Fruit fly (Drosophila melanogaster) whole organism, embryonic: ENCODE results near the gene CG34008.

Experiments
- Aef1 ChIP-seq: fragments of 200-800 bp; sonication (Bioruptor generic); IDR thresholded peaks from 3 replicates; pipeline ENCODE4 v1.3.6; 2022; ENCODE audit warnings: missing biosample characterization, missing genetic modification characterization
- Atf-2 ChIP-seq: fragments of 200-800 bp; sonication (Bioruptor generic); optimal IDR thresholded peaks from 2 replicates; lab custom pipeline; 2016; ENCODE audit warnings: missing biosample characterization, missing genetic modification characterization
- BEAF-32 ChIP-seq: fragments of 200-800 bp; sonication (Bioruptor generic); optimal IDR thresholded peaks from 3 replicates; lab custom pipeline; 2017; ENCODE audit warnings: missing biosample characterization, missing genetic modification characterization, mild to moderate bottlenecking, moderate library complexity, missing genetic modification reagents
- Bteb2 ChIP-seq: fragments of 200-800 bp; sonication (Bioruptor generic); optimal IDR thresholded peaks from 2 replicates; lab custom pipeline; 2016; ENCODE audit warnings: missing biosample characterization, missing genetic modification characterization
- CG13296 ChIP-seq: fragments of 200-800 bp; sonication (Bioruptor generic); optimal IDR thresholded peaks from 3 replicates; lab custom pipeline; 2018; ENCODE audit warnings: missing biosample characterization, mild to moderate bottlenecking, missing genetic modification characterization
- CG14441 ChIP-seq: fragments of 200-800 bp; sonication (Bioruptor generic); IDR thresholded peaks from 2 replicates; pipeline ENCODE4 v1.3.6; 2022; ENCODE audit warnings: missing biosample characterization, missing genetic modification characterization
- CG14710 ChIP-seq: fragments of 200-800 bp; sonication (Bioruptor generic); optimal IDR thresholded peaks from 3 replicates; lab custom pipeline; 2019; ENCODE audit warnings: missing biosample characterization, mild to moderate bottlenecking, missing genetic modification characterization, moderate library complexity
- CG1647 ChIP-seq: fragments of 200-800 bp; sonication (Bioruptor generic); optimal IDR thresholded peaks from 3 replicates; lab custom pipeline; 2016; ENCODE audit warnings: missing biosample characterization, missing genetic modification characterization
- CG16815 ChIP-seq: fragments of 200-800 bp; sonication (Bioruptor generic); optimal IDR thresholded peaks from 3 replicates; lab custom pipeline; 2017; ENCODE audit warnings: missing biosample characterization, mild to moderate bottlenecking, missing genetic modification characterization
- CG16863 ChIP-seq: fragments of 200-800 bp; sonication (Bioruptor generic); optimal IDR thresholded peaks from 3 replicates; lab custom pipeline; 2016; ENCODE audit warnings: missing biosample characterization, missing genetic modification characterization
- CG17186 ChIP-seq: fragments of 200-800 bp; sonication (Bioruptor generic); optimal IDR thresholded peaks from 3 replicates; lab custom pipeline; 2017; ENCODE audit warnings: missing biosample characterization, missing genetic modification reagents, missing genetic modification characterization
- CG17612 ChIP-seq: fragments of 200-800 bp; sonication (Bioruptor generic); IDR thresholded peaks from 2 replicates; pipeline ENCODE4 v1.3.6; 2022; ENCODE audit warnings: missing biosample characterization, missing genetic modification characterization
- CG18599 ChIP-seq: fragments of 200-800 bp; sonication (Bioruptor generic); optimal IDR thresholded peaks from 3 replicates; lab custom pipeline; 2017; ENCODE audit warnings: missing biosample characterization, missing genetic modification characterization, mild to moderate bottlenecking, moderate library complexity, missing genetic modification reagents
- CG18764 ChIP-seq: fragments of 200-800 bp; sonication (Bioruptor generic); optimal IDR thresholded peaks from 3 replicates; lab custom pipeline; 2016; ENCODE audit warnings: missing biosample characterization, missing genetic modification characterization
- CG2678 ChIP-seq: fragments of 200-800 bp; sonication (Bioruptor generic); optimal IDR thresholded peaks from 3 replicates; lab custom pipeline; 2019; ENCODE audit warnings: missing biosample characterization, mild to moderate bottlenecking, missing genetic modification characterization, moderate library complexity
- CG31365 ChIP-seq: fragments of 200-800 bp; sonication (Bioruptor generic); optimal IDR thresholded peaks from 2 replicates; lab custom pipeline; 2018; ENCODE audit warnings: missing biosample characterization, mild to moderate bottlenecking, missing genetic modification characterization
- CG3995 ChIP-seq: fragments of 200-800 bp; sonication (Bioruptor generic); optimal IDR thresholded peaks from 3 replicates; lab custom pipeline; 2016; ENCODE audit warnings: missing biosample characterization, missing genetic modification characterization
- CG4360 ChIP-seq: fragments of 200-800 bp; sonication (Bioruptor generic); IDR thresholded peaks from 2 replicates; pipeline ENCODE4 v1.3.6; 2022; ENCODE audit warnings: missing biosample characterization, missing genetic modification characterization
- CG4617 ChIP-seq: fragments of 200-800 bp; sonication (Bioruptor generic); optimal IDR thresholded peaks from 3 replicates; lab custom pipeline; 2016; ENCODE audit warnings: missing biosample characterization, missing genetic modification characterization, borderline replicate concordance
- CG7839 ChIP-seq: fragments of 200-800 bp; sonication (Bioruptor generic); optimal IDR thresholded peaks from 3 replicates; lab custom pipeline; 2018; ENCODE audit warnings: missing biosample characterization, mild to moderate bottlenecking, missing genetic modification characterization, moderate library complexity
- CG8765 ChIP-seq: fragments of 200-800 bp; sonication (Bioruptor generic); IDR thresholded peaks from 2 replicates; pipeline ENCODE4 v1.3.6; 2022; ENCODE audit warnings: missing biosample characterization, missing genetic modification characterization
- CG9876 ChIP-seq: fragments of 200-800 bp; sonication (Bioruptor generic); optimal IDR thresholded peaks from 2 replicates; lab custom pipeline; 2016; ENCODE audit warnings: missing biosample characterization, missing genetic modification characterization
- Dfd ChIP-seq, 2 experiments: fragments of >200 bp; optimal IDR thresholded peaks; 2 replicates each; lab custom pipeline; 2017; ENCODE audit warnings: missing biosample characterization in 2 of 2, missing genetic modification characterization in 2 of 2
- Doc3 ChIP-seq: fragments of 200-800 bp; sonication (Bioruptor generic); IDR thresholded peaks from 3 replicates; pipeline ENCODE4 v1.3.6; 2022; ENCODE audit warnings: missing biosample characterization, missing genetic modification characterization; ENCODE audit not compliant: partially characterized antibody
- Gug ChIP-seq: fragments of 200-800 bp; sonication (Bioruptor generic); IDR thresholded peaks from 4 replicates; pipeline ENCODE4 v1.3.6; 2022; ENCODE audit warnings: missing biosample characterization, missing genetic modification characterization
- NC2α ChIP-seq: fragments of 200-800 bp; sonication (Bioruptor generic); optimal IDR thresholded peaks from 2 replicates; lab custom pipeline; 2016; ENCODE audit warnings: missing biosample characterization, missing genetic modification characterization
- NFAT ChIP-seq: fragments of 200-800 bp; sonication (Bioruptor generic); IDR thresholded peaks from 2 replicates; pipeline ENCODE4 v1.3.6; 2022; ENCODE audit warnings: missing biosample characterization, missing genetic modification characterization
- Trl ChIP-seq, 3 experiments: fragments of >200 bp in 2 of 3; fragments of 200-800 bp in 1 of 3; sonication (Bioruptor generic) in 1 of 3; optimal IDR thresholded peaks; 2 replicates in 1 of 3; 3 replicates in 2 of 3; lab custom pipeline; 2016 to 2017; ENCODE audit warnings: missing biosample characterization in 1 of 3, missing genetic modification characterization in 1 of 3
- Xbp1 ChIP-seq: fragments of 200-800 bp; sonication (Bioruptor generic); optimal IDR thresholded peaks from 3 replicates; lab custom pipeline; 2016; ENCODE audit warnings: missing biosample characterization, mild to moderate bottlenecking, missing genetic modification characterization
- Xrp1 ChIP-seq: fragments of 200-800 bp; sonication (Bioruptor generic); IDR thresholded peaks from 2 replicates; pipeline ENCODE4 v1.3.6; 2022; ENCODE audit warnings: missing biosample characterization, missing genetic modification characterization
- bigmax ChIP-seq: fragments of 200-800 bp; sonication (Bioruptor generic); optimal IDR thresholded peaks from 2 replicates; lab custom pipeline; 2018; ENCODE audit warnings: missing biosample characterization, mild to moderate bottlenecking, missing genetic modification characterization
- btn ChIP-seq: fragments of 200-800 bp; sonication (Bioruptor generic); optimal IDR thresholded peaks from 2 replicates; lab custom pipeline; 2016; ENCODE audit warnings: missing biosample characterization, missing genetic modification characterization
- cas ChIP-seq: fragments of 200-800 bp; sonication (Bioruptor generic); IDR thresholded peaks from 2 replicates; pipeline ENCODE4 v1.3.6; 2022; ENCODE audit warnings: missing biosample characterization, missing genetic modification characterization
- chinmo ChIP-seq: fragments of 200-800 bp; sonication (Bioruptor generic); IDR thresholded peaks from 4 replicates; pipeline ENCODE4 v1.3.6; 2022; ENCODE audit warnings: missing biosample characterization, missing genetic modification characterization; ENCODE audit not compliant: partially characterized antibody
- crc ChIP-seq: fragments of 200-800 bp; sonication (Bioruptor generic); optimal IDR thresholded peaks from 2 replicates; lab custom pipeline; 2016; ENCODE audit warnings: missing biosample characterization, missing genetic modification characterization
- dpn ChIP-seq, 2 experiments: fragments of 200-800 bp; sonication (Bioruptor generic); optimal IDR thresholded peaks; 3 replicates each; lab custom pipeline; 2016; ENCODE audit warnings: missing biosample characterization in 2 of 2, missing genetic modification characterization in 2 of 2
- fru ChIP-seq: fragments of >200 bp; optimal IDR thresholded peaks from 2 replicates; lab custom pipeline; 2017
- fu2 ChIP-seq: fragments of 200-800 bp; sonication (Bioruptor generic); optimal IDR thresholded peaks from 2 replicates; lab custom pipeline; 2016; ENCODE audit warnings: missing biosample characterization, missing genetic modification characterization
- inv ChIP-seq: fragments of 200-800 bp; sonication (Bioruptor generic); IDR thresholded peaks from 2 replicates; pipeline ENCODE4 v1.3.6; 2022; ENCODE audit warnings: missing biosample characterization, missing genetic modification characterization; ENCODE audit not compliant: partially characterized antibody
- lov ChIP-seq, 2 experiments: fragments of 200-800 bp in 1 of 2; fragments of >200 bp in 1 of 2; sonication (Bioruptor generic) in 1 of 2; IDR thresholded peaks in 1 of 2; optimal IDR thresholded peaks in 1 of 2; 2 replicates in 1 of 2; 3 replicates in 1 of 2; pipeline versions ENCODE4 v1.3.6 to Lab custom; 2017 to 2022; ENCODE audit warnings: missing biosample characterization in 1 of 2, missing genetic modification characterization in 1 of 2
- maf-S ChIP-seq: fragments of 200-800 bp; sonication (Bioruptor generic); optimal IDR thresholded peaks from 2 replicates; lab custom pipeline; 2016; ENCODE audit warnings: missing biosample characterization, missing genetic modification characterization
- mirr ChIP-seq: fragments of 200-800 bp; sonication (Bioruptor generic); optimal IDR thresholded peaks from 3 replicates; lab custom pipeline; 2018; ENCODE audit warnings: missing biosample characterization, mild to moderate bottlenecking, missing genetic modification characterization
- mld ChIP-seq: fragments of 200-800 bp; sonication (Bioruptor generic); IDR thresholded peaks from 3 replicates; pipeline ENCODE4 v1.3.6; 2022; ENCODE audit warnings: missing biosample characterization, missing genetic modification characterization; ENCODE audit not compliant: partially characterized antibody
- pnt ChIP-seq: fragments of 200-800 bp; sonication (Bioruptor generic); optimal IDR thresholded peaks from 3 replicates; lab custom pipeline; 2016; ENCODE audit warnings: missing biosample characterization, missing genetic modification characterization
- slp2 ChIP-seq: fragments of 200-800 bp; sonication (Bioruptor generic); optimal IDR thresholded peaks from 2 replicates; lab custom pipeline; 2016; ENCODE audit warnings: missing biosample characterization, missing genetic modification characterization
- stwl ChIP-seq: fragments of 200-800 bp; sonication (Bioruptor generic); optimal IDR thresholded peaks from 3 replicates; lab custom pipeline; 2018; ENCODE audit warnings: missing biosample characterization, mild to moderate bottlenecking, missing genetic modification characterization, moderate library complexity
- tll ChIP-seq, 2 experiments: fragments of 200-800 bp in 1 of 2; fragments of >200 bp in 1 of 2; sonication (Bioruptor generic) in 1 of 2; optimal IDR thresholded peaks; 2 replicates each; lab custom pipeline; 2017 to 2019; ENCODE audit warnings: missing biosample characterization in 2 of 2, missing genetic modification characterization in 2 of 2, mild to moderate bottlenecking in 1 of 2, moderate library complexity in 1 of 2
- trh ChIP-seq: fragments of 200-800 bp; sonication (Bioruptor generic); optimal IDR thresholded peaks from 2 replicates; lab custom pipeline; 2016; ENCODE audit warnings: missing biosample characterization, missing genetic modification characterization
- vnd ChIP-seq: fragments of 200-800 bp; sonication (Bioruptor generic); IDR thresholded peaks from 3 replicates; pipeline ENCODE4 v1.3.6; 2022; ENCODE audit warnings: missing biosample characterization, missing genetic modification characterization; ENCODE audit not compliant: partially characterized antibody
- wor ChIP-seq: fragments of 200-800 bp; sonication (Bioruptor generic); IDR thresholded peaks from 2 replicates; pipeline ENCODE4 v1.3.6; 2022; ENCODE audit warnings: missing biosample characterization, missing genetic modification characterization

The CG34008 gene

dm6 chr3R:20555720-20556280 lies 25.5 kb downstream of the CG34008 start (continued):
- TF ChIP-seq btn: no peak
- no peak for TF ChIP-seq CG31365 (tag; lab: Kevin White, UChicago)
- no peak for TF ChIP-seq CG8765
- TF ChIP-seq CG9876: no peak
- TF ChIP-seq wor (GFP tag; lab: Robert Waterston, UW): no peak
- no peak for TF ChIP-seq CG7839
- peak; percentile 65 to 76 for TF ChIP-seq Trl (optimal IDR thresholded peaks at IDR 0.05; lab: Kevin White, UChicago)
- TF ChIP-seq Trl (GFP tag; optimal IDR thresholded peaks at IDR 0.05; lab: Kevin White, UChicago): no peak
- no peak for TF ChIP-seq Aef1 (GFP tag; lab: Robert Waterston, UW)
- TF ChIP-seq crc (GFP tag; lab: Kevin White, UChicago): no peak
- TF ChIP-seq dpn (GFP tag; optimal IDR thresholded peaks at IDR 0.05; lab: Kevin White, UChicago): no peak
- TF ChIP-seq fu2 (GFP tag; lab: Kevin White, UChicago): no peak
- TF ChIP-seq trh (GFP tag; lab: Kevin White, UChicago): no peak
- TF ChIP-seq vnd: no peak
- no peak for TF ChIP-seq CG1647 (GFP tag; lab: Kevin White, UChicago)
- TF ChIP-seq CG14441: no peak
- TF ChIP-seq CG17186 (GFP tag; lab: Kevin White, UChicago): no peak
- TF ChIP-seq tll (GFP tag; optimal IDR thresholded peaks at IDR 0.05; lab: Kevin White, UChicago): peak in 1 of 2 experiments; percentile 13
- no peak for TF ChIP-seq CG18599
- no peak for TF ChIP-seq CG14710 (tag; lab: Kevin White, UChicago)
- no peak for TF ChIP-seq CG3995 (GFP tag; lab: Kevin White, UChicago)
- TF ChIP-seq slp2 (GFP tag; lab: Kevin White, UChicago): no peak
- TF ChIP-seq pnt (GFP tag; lab: Kevin White, UChicago): no peak
- no peak for TF ChIP-seq Gug (GFP tag; lab: Robert Waterston, UW)
- no peak for TF ChIP-seq mld (GFP tag; lab: Robert Waterston, UW)
- TF ChIP-seq Xbp1: no peak
- TF ChIP-seq CG2678: peak; percentile 10
- no peak for TF ChIP-seq fru (lab: Kevin White, UChicago)
- no peak for TF ChIP-seq Atf-2
- TF ChIP-seq CG13296 (GFP tag; lab: Kevin White, UChicago): no peak
- peak; percentile 69 for TF ChIP-seq Xrp1
- TF ChIP-seq CG16863 (GFP tag; lab: Kevin White, UChicago): no peak
- no peak for TF ChIP-seq NC2α (GFP tag; lab: Kevin White, UChicago)
- no peak for TF ChIP-seq Dfd (GFP tag; optimal IDR thresholded peaks at IDR 0.05; lab: Kevin White, UChicago)
- TF ChIP-seq stwl (tag; lab: Kevin White, UChicago): no peak
- no peak for TF ChIP-seq CG17612
- TF ChIP-seq mirr: peak; percentile 97
- no peak for TF ChIP-seq maf-S (GFP tag; lab: Kevin White, UChicago)
- no peak for TF ChIP-seq NFAT (GFP tag; lab: Robert Waterston, UW)
- no peak for TF ChIP-seq bigmax (GFP tag; lab: Kevin White, UChicago)
- TF ChIP-seq cas: no peak
- TF ChIP-seq CG4617: no peak
- peak; percentile 7; the same call in 1 of the 2 replicates for TF ChIP-seq CG4360 (GFP tag; lab: Robert Waterston, UW)
- no peak for TF ChIP-seq inv
- no peak for TF ChIP-seq CG18764 (GFP tag; lab: Kevin White, UChicago)
- no peak for TF ChIP-seq Doc3 (GFP tag; lab: Robert Waterston, UW)
- no peak for TF ChIP-seq Bteb2
- no peak for TF ChIP-seq BEAF-32 (GFP tag; lab: Kevin White, UChicago)
- no peak for TF ChIP-seq lov (optimal IDR thresholded peaks at IDR 0.05; lab: Kevin White, UChicago)
- no peak for TF ChIP-seq lov (GFP tag; IDR thresholded peaks at IDR 0.05; lab: Robert Waterston, UW)
- TF ChIP-seq CG16815 (GFP tag; lab: Kevin White, UChicago): no peak
- peak; percentile 87; the same call in 3 of the 4 replicates for TF ChIP-seq chinmo (GFP tag; lab: Robert Waterston, UW)
